Fruit fly (Drosophila melanogaster): ENCODE measurements around the gene Gas41.

The Gas41 gene

dm6 chr2L:6968013-6968517, 18.1 kb upstream of the Gas41 start (continued):
- TF ChIP-seq B-H2 (GFP tag; optimal IDR thresholded peaks at IDR 0.05) (no peak), Dip2 (GFP tag; IDR thresholded peaks at IDR 0.05) (no peak), CG4424 (GFP tag; optimal IDR thresholded peaks at IDR 0.05) (peak; percentile 41), tio (GFP tag; optimal IDR thresholded peaks at IDR 0.05) (no peak), Camta (GFP tag; optimal IDR thresholded peaks at IDR 0.05) (peak; percentile 47), CG17359 (tag; optimal IDR thresholded peaks at IDR 0.05) (peak; percentile 26), twi (tag; optimal IDR thresholded peaks at IDR 0.05) (no peak), CG2129 (GFP tag; IDR thresholded peaks at IDR 0.05; ENCODE audit: partially characterized antibody) (peak; percentile 79), D19A (tag; optimal IDR thresholded peaks at IDR 0.05) (peak; percentile 32), CG12219 (GFP tag; optimal IDR thresholded peaks at IDR 0.05) (peak; percentile 18), nerfin-1 (tag; optimal IDR thresholded peaks at IDR 0.05) (no peak), CG8290 (GFP tag; optimal IDR thresholded peaks at IDR 0.05) (peak; percentile 5), CG8290 (tag; optimal IDR thresholded peaks at IDR 0.05) (no peak), kni (GFP tag; optimal IDR thresholded peaks at IDR 0.05) (no peak), ttk (GFP tag; IDR thresholded peaks at IDR 0.05) (peak; percentile 33; the same call in 1 of the 2 replicates), sima (GFP tag; optimal IDR thresholded peaks at IDR 0.05) (no peak), CoRest (tag; optimal IDR thresholded peaks at IDR 0.05) (peak; percentile 5), pnt (GFP tag; optimal IDR thresholded peaks at IDR 0.05) (no peak), Side (GFP tag; optimal IDR thresholded peaks at IDR 0.05) (peak; percentile 37), HLH3B (GFP tag; IDR thresholded peaks at IDR 0.05) (peak; percentile 27; the same call in 1 of the 2 replicates), C15 (GFP tag; IDR thresholded peaks at IDR 0.05) (no peak), NK7.1 (GFP tag; optimal IDR thresholded peaks at IDR 0.05) (peak; percentile 53), CG10267 (tag; optimal IDR thresholded peaks at IDR 0.05) (peak; percentile 26), Asciz (GFP tag; optimal IDR thresholded peaks at IDR 0.05) (no peak), Max (GFP tag; optimal IDR thresholded peaks at IDR 0.05) (no peak), Fer1 (GFP tag; optimal IDR thresholded peaks at IDR 0.05) (peak; percentile 63), Tbp (GFP tag; optimal IDR thresholded peaks at IDR 0.05) (no peak), phol (tag; optimal IDR thresholded peaks at IDR 0.05) (peak; percentile 55), Fer3 (tag; optimal IDR thresholded peaks at IDR 0.05) (peak; percentile 29), CG7786 (GFP tag; optimal IDR thresholded peaks at IDR 0.05) (peak; percentile 28), CG10366 (GFP tag; IDR thresholded peaks at IDR 0.05) (no peak), ab (GFP tag; optimal IDR thresholded peaks at IDR 0.05) (no peak), CG14014 (GFP tag; IDR thresholded peaks at IDR 0.05) (peak; percentile 22), BtbVII (GFP tag; optimal IDR thresholded peaks at IDR 0.05) (peak; percentile 24), bbx (GFP tag; IDR thresholded peaks at IDR 0.05; ENCODE audit: partially characterized antibody) (peak; percentile 81; the same call in 1 of the 2 replicates), CG9437 (GFP tag; optimal IDR thresholded peaks at IDR 0.05) (peak; percentile 60), shn (GFP tag; optimal IDR thresholded peaks at IDR 0.05) (peak; percentile 38), CG17568 (GFP tag; optimal IDR thresholded peaks at IDR 0.05) (no peak), lilli (GFP tag; optimal IDR thresholded peaks at IDR 0.05) (peak; percentile 70), repo (GFP tag; optimal IDR thresholded peaks at IDR 0.05) (peak; percentile 23), NFAT (GFP tag; IDR thresholded peaks at IDR 0.05) (peak; percentile 54), HHEX (GFP tag; optimal IDR thresholded peaks at IDR 0.05) (peak; percentile 65), CG9215 (GFP tag; IDR thresholded peaks at IDR 0.05) (no peak; the same call in 1 of the 2 replicates), CG4360 (GFP tag; IDR thresholded peaks at IDR 0.05) (no peak), crp (GFP tag; optimal IDR thresholded peaks at IDR 0.05) (peak in 1 of 2 experiments; percentile 34), gce (GFP tag; IDR thresholded peaks at IDR 0.05) (no peak), cg (GFP tag; optimal IDR thresholded peaks at IDR 0.05) (no peak), CG1529 (GFP tag; optimal IDR thresholded peaks at IDR 0.05) (no peak), bcd (GFP tag; optimal IDR thresholded peaks at IDR 0.05) (no peak), Lpt (GFP tag; optimal IDR thresholded peaks at IDR 0.05) (no peak), hbn (GFP tag; IDR thresholded peaks at IDR 0.05; ENCODE audit: partially characterized antibody) (peak; percentile 79)

Measured in whole organism, embryonic.